Worm (Caenorhabditis elegans) whole organism, mixed stage, embryonic: ENCODE results near the gene dtmk-1.
"Not testable (repeated sequence)": the region's sequence is repeated elsewhere in the genome, so short reads cannot be mapped to it uniquely, and the experiment has no call there.

ENCODE experiments used
- M03D4.4 ChIP-seq: sonication (generic microtip); optimal IDR thresholded peaks from 2 replicates; lab custom pipeline; 2017; ENCODE audit warnings: mild to moderate bottlenecking, missing genetic modification characterization, missing compliant biosample characterization
- bed-3 ChIP-seq: fragments of 200-800 bp; sonication (Bioruptor generic); optimal IDR thresholded peaks from 3 replicates; lab custom pipeline; 2018; ENCODE audit warnings: mild to moderate bottlenecking, missing genetic modification characterization, moderate library complexity, missing compliant biosample characterization
- blmp-1 ChIP-seq: fragments of 150-350 bp; optimal IDR thresholded peaks from 2 replicates; lab custom pipeline; 2014; ENCODE audit warnings: missing biosample characterization, missing genetic modification characterization
- ceh-39 ChIP-seq: fragments of 150-350 bp; optimal IDR thresholded peaks from 2 replicates; lab custom pipeline; 2014; ENCODE audit warnings: missing biosample characterization, missing genetic modification characterization
- ceh-43 ChIP-seq: fragments of 200-800 bp; sonication (Bioruptor generic); optimal IDR thresholded peaks from 2 replicates; lab custom pipeline; 2018; ENCODE audit warnings: mild to moderate bottlenecking, missing genetic modification characterization, moderate library complexity, missing compliant biosample characterization
- ceh-83 ChIP-seq: fragments of 200-800 bp; sonication (Bioruptor generic); optimal IDR thresholded peaks from 2 replicates; lab custom pipeline; 2018; ENCODE audit warnings: mild to moderate bottlenecking, missing genetic modification characterization, missing compliant biosample characterization
- ces-1 ChIP-seq: fragments of 150-350 bp; optimal IDR thresholded peaks from 2 replicates; lab custom pipeline; 2014; ENCODE audit warnings: missing biosample characterization, missing genetic modification reagents, missing genetic modification characterization
- cnd-1 ChIP-seq: fragments of 200-800 bp; sonication (Bioruptor generic); optimal IDR thresholded peaks from 2 replicates; lab custom pipeline; 2018; ENCODE audit warnings: mild to moderate bottlenecking, missing genetic modification characterization, missing compliant biosample characterization
- drap-1 ChIP-seq: fragments of 200-800 bp; sonication (Bioruptor generic); optimal IDR thresholded peaks from 3 replicates; lab custom pipeline; 2018; ENCODE audit warnings: mild to moderate bottlenecking, missing genetic modification characterization, missing compliant biosample characterization
- elt-1 ChIP-seq: sonication (generic microtip); optimal IDR thresholded peaks from 2 replicates; lab custom pipeline; 2017; ENCODE audit warnings: missing genetic modification characterization, mild to moderate bottlenecking, missing compliant biosample characterization, antibody characterized with exemption, moderate library complexity, borderline replicate concordance; ENCODE audit not compliant: insufficient read depth
- flh-1 ChIP-seq: fragments of 200-800 bp; sonication (Bioruptor generic); optimal IDR thresholded peaks from 2 replicates; lab custom pipeline; 2018; ENCODE audit warnings: mild to moderate bottlenecking, missing genetic modification characterization, moderate library complexity, missing compliant biosample characterization
- ham-2 ChIP-seq: fragments of 200-800 bp; sonication (Bioruptor generic); optimal IDR thresholded peaks from 2 replicates; lab custom pipeline; 2018; ENCODE audit warnings: mild to moderate bottlenecking, missing genetic modification characterization, missing compliant biosample characterization
- lin-13 ChIP-seq: fragments of 150-350 bp; optimal IDR thresholded peaks from 2 replicates; lab custom pipeline; 2014; ENCODE audit warnings: missing biosample characterization, missing genetic modification characterization
- lin-32 ChIP-seq: fragments of 200-800 bp; sonication (Bioruptor generic); optimal IDR thresholded peaks from 2 replicates; lab custom pipeline; 2018; ENCODE audit warnings: mild to moderate bottlenecking, missing genetic modification characterization, missing compliant biosample characterization
- lsy-2 ChIP-seq: fragments of 150-350 bp; optimal IDR thresholded peaks from 2 replicates; lab custom pipeline; 2014; ENCODE audit warnings: missing biosample characterization, missing genetic modification characterization
- mab-5 ChIP-seq: fragments of 150-350 bp; optimal IDR thresholded peaks from 2 replicates; lab custom pipeline; 2014; ENCODE audit warnings: missing biosample characterization, missing genetic modification characterization
- mep-1 ChIP-seq: fragments of 150-350 bp; optimal IDR thresholded peaks from 2 replicates; lab custom pipeline; 2017; ENCODE audit warnings: missing biosample characterization, missing genetic modification reagents, missing genetic modification characterization, inconsistent platforms
- mls-2 ChIP-seq: sonication (generic microtip); optimal IDR thresholded peaks from 2 replicates; lab custom pipeline; 2016; ENCODE audit warnings: mild to moderate bottlenecking, missing genetic modification characterization, moderate library complexity, missing compliant biosample characterization
- nhr-12 ChIP-seq: fragments of 150-350 bp; optimal IDR thresholded peaks from 2 replicates; lab custom pipeline; 2014; ENCODE audit warnings: missing biosample characterization, missing genetic modification characterization
- nhr-2 ChIP-seq: fragments of 150-350 bp; optimal IDR thresholded peaks from 2 replicates; lab custom pipeline; 2014; ENCODE audit warnings: missing biosample characterization, missing genetic modification characterization
- nhr-237 ChIP-seq: fragments of 150-350 bp; optimal IDR thresholded peaks from 2 replicates; lab custom pipeline; 2014; ENCODE audit warnings: missing biosample characterization, missing genetic modification characterization
- pha-4 ChIP-seq: fragments of 150-350 bp; optimal IDR thresholded peaks from 2 replicates; lab custom pipeline; 2018; ENCODE audit warnings: missing biosample characterization, missing genetic modification reagents, missing genetic modification characterization
- sem-2 ChIP-seq: fragments of 200-800 bp; sonication (Bioruptor generic); optimal IDR thresholded peaks from 2 replicates; lab custom pipeline; 2018; ENCODE audit warnings: mild to moderate bottlenecking, missing genetic modification characterization, missing compliant biosample characterization
- snpc-4 ChIP-seq: fragments of 150-350 bp; optimal IDR thresholded peaks from 2 replicates; lab custom pipeline; 2014; ENCODE audit warnings: missing biosample characterization, missing genetic modification characterization
- tbx-8 ChIP-seq: fragments of 200-800 bp; sonication (Bioruptor generic); optimal IDR thresholded peaks from 2 replicates; lab custom pipeline; 2018; ENCODE audit warnings: mild to moderate bottlenecking, missing genetic modification characterization, moderate library complexity, missing compliant biosample characterization
- unc-120 ChIP-seq: sonication (generic microtip); optimal IDR thresholded peaks from 2 replicates; lab custom pipeline; 2017; ENCODE audit warnings: missing genetic modification characterization, missing compliant biosample characterization; ENCODE audit not compliant: poor library complexity, severe bottlenecking
- unc-39 ChIP-seq: fragments of 150-350 bp; optimal IDR thresholded peaks from 2 replicates; lab custom pipeline; 2014; ENCODE audit warnings: missing biosample characterization, missing genetic modification characterization
- unc-62 ChIP-seq: fragments of 150-350 bp; optimal IDR thresholded peaks from 2 replicates; lab custom pipeline; 2014; ENCODE audit warnings: missing biosample characterization, missing genetic modification reagents, missing genetic modification characterization
- zip-8 ChIP-seq: fragments of 150-350 bp; optimal IDR thresholded peaks from 2 replicates; lab custom pipeline; 2014; ENCODE audit warnings: missing biosample characterization, missing genetic modification characterization
- ztf-11 ChIP-seq: fragments of 150-350 bp; optimal IDR thresholded peaks from 2 replicates; lab custom pipeline; 2014; ENCODE audit warnings: missing biosample characterization, missing genetic modification characterization

dtmk-1 gene

DNA sequence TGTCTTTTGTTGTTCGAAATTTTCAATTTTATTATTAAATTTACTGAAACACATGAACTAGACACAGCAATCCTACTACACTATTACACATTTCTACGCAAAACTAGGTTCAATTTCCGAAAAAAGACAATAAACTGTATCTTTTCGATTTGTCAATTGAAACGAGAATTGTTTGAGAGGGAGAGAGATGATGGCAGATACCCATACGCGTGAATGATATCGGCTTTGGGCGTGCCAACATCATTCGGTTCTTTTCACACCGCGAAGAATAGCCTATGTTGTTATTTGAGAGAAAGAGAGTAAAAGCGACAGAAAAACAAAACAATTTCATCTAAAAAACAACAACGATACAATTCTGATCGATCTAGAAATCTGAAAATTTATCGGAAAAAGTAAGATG, 44.8 kb upstream of the dtmk-1 start:
- TF ChIP-seq lin-32 (GFP tag; lab: Kevin White, UChicago) = no peak
- TF ChIP-seq mab-5 (tag; lab: Kevin White, UChicago) = no peak
- TF ChIP-seq nhr-12 = no peak
- TF ChIP-seq nhr-2 (tag; lab: Kevin White, UChicago) = no peak
- TF ChIP-seq tbx-8 (GFP tag; lab: Kevin White, UChicago) = no peak
- no peak for TF ChIP-seq elt-1
- no peak for TF ChIP-seq M03D4.4 (tag; lab: Kevin White, UChicago)
- no peak for TF ChIP-seq bed-3 (GFP tag; lab: Kevin White, UChicago)
- TF ChIP-seq pha-4 (tag; lab: Kevin White, UChicago) = no peak
- no peak for TF ChIP-seq ham-2 (GFP tag; lab: Kevin White, UChicago)
- TF ChIP-seq ces-1 (GFP tag; lab: Kevin White, UChicago) = no peak
- no peak for TF ChIP-seq unc-39 (tag; lab: Kevin White, UChicago)
- no peak for TF ChIP-seq drap-1 (GFP tag; lab: Kevin White, UChicago)
- TF ChIP-seq sem-2 (GFP tag; lab: Kevin White, UChicago) = no peak
- no peak for TF ChIP-seq flh-1 (GFP tag; lab: Kevin White, UChicago)
- no peak for TF ChIP-seq lin-13 (tag; lab: Kevin White, UChicago)
- no peak for TF ChIP-seq ceh-39 (tag; lab: Kevin White, UChicago)
- no peak for TF ChIP-seq blmp-1 (tag; lab: Kevin White, UChicago)

DNA sequence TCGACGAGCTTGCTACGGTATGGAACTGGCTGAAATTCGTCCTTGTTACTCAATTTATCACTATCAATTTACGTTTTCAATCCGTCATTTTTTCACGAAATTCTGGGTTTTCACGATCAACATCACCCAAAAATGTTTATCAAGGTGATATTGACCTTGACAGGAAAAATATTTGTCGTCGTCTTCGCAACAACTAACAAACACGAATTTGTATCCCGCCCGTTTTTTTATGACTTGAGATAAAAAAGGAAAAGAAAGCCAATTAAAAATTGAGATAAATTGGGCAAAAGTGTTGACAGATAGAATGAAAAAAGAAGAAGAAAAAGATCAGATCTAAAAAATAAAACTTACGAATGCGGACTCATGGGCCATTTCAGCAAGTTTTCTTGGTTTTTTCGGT, 44.0 kb upstream of the dtmk-1 start:
- no peak for TF ChIP-seq snpc-4
- no peak for TF ChIP-seq ceh-83 (GFP tag; lab: Kevin White, UChicago)
- no peak for TF ChIP-seq blmp-1 (tag; lab: Kevin White, UChicago)
- no peak for TF ChIP-seq sem-2 (GFP tag; lab: Kevin White, UChicago)
- TF ChIP-seq unc-62 (GFP tag; lab: Kevin White, UChicago) = no peak
- TF ChIP-seq unc-39 (tag; lab: Kevin White, UChicago) = no peak
- no peak for TF ChIP-seq mab-5 (tag; lab: Kevin White, UChicago)
- no peak for TF ChIP-seq unc-120 (tag; lab: Kevin White, UChicago)
- no peak for TF ChIP-seq flh-1 (GFP tag; lab: Kevin White, UChicago)
- no peak for TF ChIP-seq zip-8 (tag; lab: Kevin White, UChicago)
- TF ChIP-seq mep-1 (tag; lab: Kevin White, UChicago) = no peak
- no peak for TF ChIP-seq ceh-39 (tag; lab: Kevin White, UChicago)
- TF ChIP-seq lin-32 (GFP tag; lab: Kevin White, UChicago) = no peak
- TF ChIP-seq mls-2 = no peak
- no peak for TF ChIP-seq tbx-8 (GFP tag; lab: Kevin White, UChicago)

- TF ChIP-seq unc-39 (tag; lab: Kevin White, UChicago) = no peak
Observed at ce11 chrII:10008552-10008951, 41.7 kb upstream of the dtmk-1 start.

ce11 chrII:10007917-10008316, 41.0 kb upstream of the dtmk-1 start, which contains the start of gene ZK892.5:
TSS of gene ZK892.5 (plus strand) at chrII:10008217.
- TF ChIP-seq pha-4 (tag; lab: Kevin White, UChicago) = no peak
- TF ChIP-seq cnd-1 = no peak
- TF ChIP-seq lsy-2 (tag; lab: Kevin White, UChicago) = no peak
- no peak for TF ChIP-seq snpc-4
- no peak for TF ChIP-seq nhr-237
- TF ChIP-seq lin-32 (GFP tag; lab: Kevin White, UChicago) = no peak
- no peak for TF ChIP-seq drap-1 (GFP tag; lab: Kevin White, UChicago)
- no peak for TF ChIP-seq nhr-12
- no peak for TF ChIP-seq ceh-39 (tag; lab: Kevin White, UChicago)
- no peak for TF ChIP-seq unc-39 (tag; lab: Kevin White, UChicago)
- no peak for TF ChIP-seq ceh-83 (GFP tag; lab: Kevin White, UChicago)
- TF ChIP-seq ceh-43 = no peak
- no peak for TF ChIP-seq bed-3 (GFP tag; lab: Kevin White, UChicago)
- TF ChIP-seq ces-1 (GFP tag; lab: Kevin White, UChicago) = no peak
- TF ChIP-seq mab-5 (tag; lab: Kevin White, UChicago) = no peak
- no peak for TF ChIP-seq tbx-8 (GFP tag; lab: Kevin White, UChicago)
- no peak for TF ChIP-seq zip-8 (tag; lab: Kevin White, UChicago)
- no peak for TF ChIP-seq nhr-2 (tag; lab: Kevin White, UChicago)

- TF ChIP-seq ztf-11 (tag; lab: Kevin White, UChicago); drap-1 (GFP tag; lab: Kevin White, UChicago); mep-1 (tag; lab: Kevin White, UChicago): not testable (repeated sequence)
Observed at ce11 chrII:10006266-10006665, 39.4 kb upstream of the dtmk-1 start, which contains the start of gene ZK892.4. TSS of gene ZK892.4 (plus strand) at chrII:10006566.
